Fruit fly (Drosophila melanogaster) Kc167 (cell line): Measurements from ENCODE around the gene Tektin-A.

Experiments used
- Myc ChIP-seq: fragments of >200 bp; optimal IDR thresholded peaks from 2 replicates; lab custom pipeline; 2017; ENCODE audit warnings: missing external identifiers
- Sin3A ChIP-seq: fragments of >200 bp; optimal IDR thresholded peaks from 2 replicates; lab custom pipeline; 2018; ENCODE audit warnings: missing external identifiers
- h ChIP-seq: fragments of >200 bp; optimal IDR thresholded peaks from 3 replicates; lab custom pipeline; 2018; ENCODE audit warnings: missing external identifiers
- insv ChIP-seq: fragments of >200 bp; optimal IDR thresholded peaks from 3 replicates; lab custom pipeline; 2018; ENCODE audit warnings: missing external identifiers
- psq ChIP-seq: fragments of >200 bp; optimal IDR thresholded peaks from 2 replicates; lab custom pipeline; 2017; ENCODE audit warnings: missing external identifiers
- ttk ChIP-seq: sonication (Bioruptor generic); optimal IDR thresholded peaks from 2 replicates; lab custom pipeline; 2017; ENCODE audit warnings: missing external identifiers

- TF ChIP-seq psq (lab: Kevin White, UChicago) = no peak
- no peak for TF ChIP-seq Myc (lab: Kevin White, UChicago)
- no peak for TF ChIP-seq Sin3A (lab: Kevin White, UChicago)
- no peak for TF ChIP-seq h (lab: Kevin White, UChicago)
- TF ChIP-seq insv (lab: Kevin White, UChicago) = no peak
- TF ChIP-seq ttk = no peak
These were observed 48.4 kb downstream of the Tektin-A start, which contains the start of gene CG31821 for dm6 chr2L:15902310-15902709.
